Worm (Caenorhabditis elegans): ENCODE results near the gene dif-1.

dif-1 gene

ce11 chrIV:7503322-7503721 is 49.5 kb downstream of the dif-1 start, which contains the start of gene glt-6:
Gene glt-6 (plus strand): TSS chrIV:7503622.
- no peak for TF ChIP-seq mab-5 (tag; optimal IDR thresholded peaks at IDR 0.05)
